Worm (Caenorhabditis elegans) whole organism, L2 larva: Measurements from ENCODE around the gene col-118.
A peak's percentile ranks its signal among the peaks of the same experiment; 100 is the strongest.

Source experiments
- C34F6.9 ChIP-seq: fragments of 150-350 bp; optimal IDR thresholded peaks from 2 replicates; lab custom pipeline; 2014; ENCODE audit warnings: missing biosample characterization, missing genetic modification characterization
- F13H6.1 ChIP-seq: sonication (generic microtip); optimal IDR thresholded peaks from 2 replicates; lab custom pipeline; 2016; ENCODE audit warnings: missing genetic modification characterization, missing compliant biosample characterization
- Y55F3AM.14 ChIP-seq: fragments of 200-800 bp; sonication (Bioruptor generic); optimal IDR thresholded peaks from 2 replicates; lab custom pipeline; 2018; ENCODE audit warnings: mild to moderate bottlenecking, missing genetic modification characterization, missing compliant biosample characterization
- alr-1 ChIP-seq: fragments of 150-350 bp; optimal IDR thresholded peaks from 2 replicates; lab custom pipeline; 2014; ENCODE audit warnings: missing biosample characterization, missing genetic modification characterization
- aly-2 ChIP-seq: fragments of 150-350 bp; optimal IDR thresholded peaks from 2 replicates; lab custom pipeline; 2014; ENCODE audit warnings: missing biosample characterization, missing genetic modification characterization
- ama-1 ChIP-seq: fragments of 150-350 bp; optimal IDR thresholded peaks from 2 replicates; lab custom pipeline; 2018; ENCODE audit warnings: inconsistent platforms
- ceh-16 ChIP-seq: fragments of 150-350 bp; optimal IDR thresholded peaks from 2 replicates; lab custom pipeline; 2014; ENCODE audit warnings: missing biosample characterization, missing genetic modification characterization
- ceh-82 ChIP-seq: fragments of 150-350 bp; optimal IDR thresholded peaks from 2 replicates; lab custom pipeline; 2014; ENCODE audit warnings: missing biosample characterization, missing genetic modification characterization
- crh-2 ChIP-seq: sonication (generic microtip); optimal IDR thresholded peaks from 2 replicates; lab custom pipeline; 2017; ENCODE audit warnings: missing biosample characterization, missing genetic modification characterization
- elt-1 ChIP-seq: fragments of 150-350 bp; optimal IDR thresholded peaks from 2 replicates; lab custom pipeline; 2014; ENCODE audit warnings: missing biosample characterization, missing genetic modification characterization
- fos-1 ChIP-seq: fragments of 150-350 bp; optimal IDR thresholded peaks from 2 replicates; lab custom pipeline; 2014; ENCODE audit warnings: missing biosample characterization, missing genetic modification characterization
- lin-13 ChIP-seq: fragments of 150-350 bp; optimal IDR thresholded peaks from 2 replicates; lab custom pipeline; 2014; ENCODE audit warnings: missing biosample characterization, missing genetic modification reagents, missing genetic modification characterization
- mab-5 ChIP-seq: fragments of 150-350 bp; optimal IDR thresholded peaks from 2 replicates; lab custom pipeline; 2014; ENCODE audit warnings: missing biosample characterization, missing genetic modification characterization
- mdl-1 ChIP-seq, 2 experiments: fragments of 150-350 bp in 1 of 2; sonication (generic microtip) in 1 of 2; optimal IDR thresholded peaks; 2 replicates each; lab custom pipeline; 2017; ENCODE audit warnings: missing biosample characterization in 2 of 2, missing genetic modification characterization in 2 of 2
- nhr-10 ChIP-seq: sonication (generic microtip); optimal IDR thresholded peaks from 2 replicates; lab custom pipeline; 2017; ENCODE audit warnings: missing biosample characterization, missing genetic modification characterization
- nhr-11 ChIP-seq: fragments of 150-350 bp; optimal IDR thresholded peaks from 2 replicates; lab custom pipeline; 2014; ENCODE audit warnings: missing biosample characterization, missing genetic modification characterization
- nhr-12 ChIP-seq: fragments of 150-350 bp; optimal IDR thresholded peaks from 2 replicates; lab custom pipeline; 2014; ENCODE audit warnings: missing biosample characterization, missing genetic modification characterization
- nhr-129 ChIP-seq: fragments of 150-350 bp; optimal IDR thresholded peaks from 2 replicates; lab custom pipeline; 2014; ENCODE audit warnings: missing biosample characterization, missing genetic modification characterization
- nhr-21 ChIP-seq: fragments of 150-350 bp; optimal IDR thresholded peaks from 2 replicates; lab custom pipeline; 2014; ENCODE audit warnings: missing biosample characterization, missing genetic modification characterization
- nhr-23 ChIP-seq: fragments of 150-350 bp; optimal IDR thresholded peaks from 2 replicates; lab custom pipeline; 2014; ENCODE audit warnings: missing biosample characterization, missing genetic modification reagents, missing genetic modification characterization
- nhr-25 ChIP-seq: fragments of 150-350 bp; sonication (generic microtip); optimal IDR thresholded peaks from 3 replicates; lab custom pipeline; 2014; ENCODE audit warnings: missing biosample characterization, missing genetic modification characterization
- nhr-77 ChIP-seq: fragments of 150-350 bp; optimal IDR thresholded peaks from 2 replicates; lab custom pipeline; 2014; ENCODE audit warnings: missing biosample characterization, missing genetic modification characterization
- peb-1 ChIP-seq: fragments of 150-350 bp; optimal IDR thresholded peaks from 2 replicates; lab custom pipeline; 2014; ENCODE audit warnings: missing biosample characterization, missing genetic modification characterization
- sem-4 ChIP-seq: fragments of 150-350 bp; optimal IDR thresholded peaks from 2 replicates; lab custom pipeline; 2014; ENCODE audit warnings: missing biosample characterization, missing genetic modification reagents, missing genetic modification characterization
- sma-3 ChIP-seq: sonication (generic microtip); optimal IDR thresholded peaks from 2 replicates; lab custom pipeline; 2016; ENCODE audit warnings: missing genetic modification reagents, missing genetic modification characterization, missing compliant biosample characterization
- sma-9 ChIP-seq, 2 experiments: fragments of 150-350 bp in 1 of 2; sonication (generic microtip) in 1 of 2; optimal IDR thresholded peaks; 2 replicates each; lab custom pipeline; 2014 to 2016; ENCODE audit warnings: missing genetic modification characterization in 2 of 2, mild to moderate bottlenecking in 1 of 2, missing biosample characterization in 1 of 2, missing compliant biosample characterization in 1 of 2, missing genetic modification reagents in 1 of 2, moderate library complexity in 1 of 2
- snpc-4 ChIP-seq: fragments of 150-350 bp; optimal IDR thresholded peaks from 2 replicates; lab custom pipeline; 2014; ENCODE audit warnings: missing biosample characterization, missing genetic modification characterization
- unc-39 ChIP-seq: fragments of 150-350 bp; optimal IDR thresholded peaks from 2 replicates; lab custom pipeline; 2014; ENCODE audit warnings: missing biosample characterization, missing genetic modification characterization
- unc-55 ChIP-seq: fragments of 150-350 bp; sonication (generic microtip); optimal IDR thresholded peaks from 3 replicates; lab custom pipeline; 2014; ENCODE audit warnings: missing biosample characterization, missing genetic modification reagents, missing genetic modification characterization
- unc-62 ChIP-seq: fragments of 150-350 bp; optimal IDR thresholded peaks from 2 replicates; lab custom pipeline; 2014; ENCODE audit warnings: missing biosample characterization, missing genetic modification reagents, missing genetic modification characterization
- zag-1 ChIP-seq: fragments of 150-350 bp; optimal IDR thresholded peaks from 2 replicates; lab custom pipeline; 2014; ENCODE audit warnings: missing biosample characterization, missing genetic modification characterization
- ztf-1 ChIP-seq: fragments of 200-800 bp; sonication (Bioruptor generic); conservative IDR thresholded peaks from 2 replicates; pipeline ENCODE4 v1.3.6; 2022; ENCODE audit warnings: missing genetic modification characterization, missing compliant biosample characterization

The col-118 gene

ce11 chrIV:8847918-8848317 lies at the start of gene col-118:
col-118 (plus strand) TSS chrIV:8848218.
- TF ChIP-seq unc-62 (GFP tag; lab: Kevin White, UChicago), result no peak
- no peak for TF ChIP-seq nhr-129 (tag; lab: Kevin White, UChicago)
- no peak for TF ChIP-seq elt-1 (tag; lab: Kevin White, UChicago)
- no peak for TF ChIP-seq unc-39 (tag; lab: Kevin White, UChicago)
- TF ChIP-seq nhr-11 (tag; lab: Kevin White, UChicago), result no peak
- TF ChIP-seq snpc-4 (tag; lab: Kevin White, UChicago), result no peak
- TF ChIP-seq nhr-23 (tag; lab: Kevin White, UChicago), result no peak
- TF ChIP-seq sem-4, result no peak
- no peak for TF ChIP-seq nhr-77 (tag; lab: Kevin White, UChicago)
- no peak for TF ChIP-seq lin-13 (GFP tag; lab: Kevin White, UChicago)
- no peak for TF ChIP-seq zag-1 (tag; lab: Kevin White, UChicago)
- TF ChIP-seq sma-3 (GFP tag; lab: Kevin White, UChicago), result no peak
- no peak for TF ChIP-seq ceh-16 (tag; lab: Kevin White, UChicago)
- TF ChIP-seq nhr-12, result no peak
- TF ChIP-seq nhr-10, result no peak
- no peak for TF ChIP-seq ceh-82 (tag; lab: Kevin White, UChicago)
- no peak for TF ChIP-seq nhr-25

ce11 chrIV:8798255-8798654 lies 49.8 kb upstream of the col-118 start, which contains the start of gene clec-182:
clec-182 (minus strand) TSS chrIV:8798355.
- no peak for TF ChIP-seq mdl-1 (tag; optimal IDR thresholded peaks at IDR 0.05; lab: Kevin White, UChicago)
- TF ChIP-seq nhr-10, result no peak
- TF ChIP-seq Y55F3AM.14, result no peak
- no peak for TF ChIP-seq alr-1
- TF ChIP-seq F13H6.1 (tag; lab: Kevin White, UChicago), result no peak
- no peak for TF ChIP-seq ztf-1
- TF ChIP-seq crh-2 (tag; lab: Kevin White, UChicago), result no peak

ce11 chrIV:8807327-8807726 lies 40.7 kb upstream of the col-118 start:
- TF ChIP-seq mdl-1 (tag; optimal IDR thresholded peaks at IDR 0.05; lab: Kevin White, UChicago) (no peak), fos-1 (peak; percentile 78), aly-2 (no peak), elt-1 (tag; lab: Kevin White, UChicago) (no peak), peb-1 (no peak), nhr-11 (tag; lab: Kevin White, UChicago) (no peak)

- TF ChIP-seq sma-9 (GFP tag; optimal IDR thresholded peaks at IDR 0.05; lab: Kevin White, UChicago) (peak; percentile 28), sma-9 (tag; optimal IDR thresholded peaks at IDR 0.05; lab: Kevin White, UChicago) (no peak), F13H6.1 (tag; lab: Kevin White, UChicago) (peak; percentile 51), unc-55 (GFP tag; lab: Kevin White, UChicago) (no peak), ztf-1 (no peak), C34F6.9 (peak; percentile 8), mab-5 (no peak), nhr-129 (tag; lab: Kevin White, UChicago) (peak; percentile 13)
These were observed 34.4 kb upstream of the col-118 start, which contains the start of gene exc-5 for ce11 chrIV:8813614-8814013. exc-5 (minus strand) TSS chrIV:8813670.

- no peak for TF ChIP-seq snpc-4 (tag; lab: Kevin White, UChicago)
- TF ChIP-seq nhr-25, result peak; percentile 29
- TF ChIP-seq sma-3 (GFP tag; lab: Kevin White, UChicago), result peak; percentile 21
- TF ChIP-seq sma-9 (GFP tag; optimal IDR thresholded peaks at IDR 0.05; lab: Kevin White, UChicago), result peak; percentile 55
- TF ChIP-seq sma-9 (tag; optimal IDR thresholded peaks at IDR 0.05; lab: Kevin White, UChicago), result no peak
- TF ChIP-seq nhr-21 (tag; lab: Kevin White, UChicago), result peak; percentile 23
These were observed 32.9 kb upstream of the col-118 start for ce11 chrIV:8815162-8815561.

ce11 chrIV:8816029-8816428 lies 32.0 kb upstream of the col-118 start, which contains the start of gene grsp-2:
grsp-2 (plus strand) TSS chrIV:8816329.
- TF ChIP-seq sma-3 (GFP tag; lab: Kevin White, UChicago) (peak; percentile 35), ama-1 (lab: Kevin White, UChicago) (no peak), fos-1 (no peak)
